Fruit fly (Drosophila melanogaster) whole organism, wandering third instar larva: ENCODE measurements around the gene CG13053.
A peak's percentile ranks its signal among the peaks of the same experiment; 100 is the strongest.

Experiments used
- Abd-B ChIP-seq: fragments of >200 bp; optimal IDR thresholded peaks from 2 replicates; lab custom pipeline; 2017; ENCODE audit warnings: missing biosample characterization, missing genetic modification characterization
- CG32264 ChIP-seq: fragments of 200-800 bp; sonication (Bioruptor generic); optimal IDR thresholded peaks from 2 replicates; lab custom pipeline; 2016; ENCODE audit warnings: missing biosample characterization, missing genetic modification characterization
- CrebA ChIP-seq: fragments of 200-800 bp; sonication (Bioruptor generic); optimal IDR thresholded peaks from 2 replicates; lab custom pipeline; 2016; ENCODE audit warnings: missing biosample characterization, mild to moderate bottlenecking, missing genetic modification characterization, borderline replicate concordance
- Dfd ChIP-seq: fragments of >200 bp; optimal IDR thresholded peaks from 2 replicates; lab custom pipeline; 2017; ENCODE audit warnings: missing biosample characterization, missing genetic modification characterization
- Dif ChIP-seq: fragments of 200-275, 200-300 bp; sonication (Bioruptor generic); optimal IDR thresholded peaks from 2 replicates; lab custom pipeline; 2018; ENCODE audit warnings: missing biosample characterization, missing genetic modification characterization; ENCODE audit not compliant: partially characterized antibody
- GATAd ChIP-seq: sonication (Bioruptor generic); optimal IDR thresholded peaks from 2 replicates; lab custom pipeline; 2016; ENCODE audit warnings: missing biosample characterization, missing genetic modification characterization
- HLH106 ChIP-seq: fragments of 200-800 bp; optimal IDR thresholded peaks from 3 replicates; lab custom pipeline; 2019; ENCODE audit warnings: missing biosample characterization, mild to moderate bottlenecking, missing genetic modification characterization, moderate library complexity
- Hnf4 ChIP-seq: fragments of 200-800 bp; sonication (Bioruptor generic); optimal IDR thresholded peaks from 2 replicates; lab custom pipeline; 2016; ENCODE audit warnings: missing biosample characterization, mild to moderate bottlenecking, missing genetic modification characterization
- Hr78 ChIP-seq: fragments of >200 bp; optimal IDR thresholded peaks from 2 replicates; lab custom pipeline; 2017; ENCODE audit warnings: missing biosample characterization, missing genetic modification characterization
- Jra ChIP-seq: sonication (Bioruptor generic); optimal IDR thresholded peaks from 2 replicates; lab custom pipeline; 2016; ENCODE audit warnings: missing biosample characterization, missing genetic modification characterization
- Mio ChIP-seq: sonication (Bioruptor generic); optimal IDR thresholded peaks from 2 replicates; lab custom pipeline; 2016; ENCODE audit warnings: missing biosample characterization, missing genetic modification characterization
- Myc ChIP-seq: fragments of >200 bp; optimal IDR thresholded peaks from 2 replicates; lab custom pipeline; 2017
- N ChIP-seq: fragments of >200 bp; optimal IDR thresholded peaks from 2 replicates; lab custom pipeline; 2018; ENCODE audit warnings: missing biosample characterization, missing external identifiers, missing genetic modification characterization
- OdsH ChIP-seq: fragments of 200-800 bp; sonication (Bioruptor generic); optimal IDR thresholded peaks from 2 replicates; lab custom pipeline; 2016; ENCODE audit warnings: missing biosample characterization, mild to moderate bottlenecking, missing genetic modification characterization
- Rel ChIP-seq, 2 experiments: fragments of 200-800 bp; sonication (Bioruptor generic) in 1 of 2; optimal IDR thresholded peaks; 2 replicates in 1 of 2; 3 replicates in 1 of 2; lab custom pipeline; 2016 to 2019; ENCODE audit warnings: mild to moderate bottlenecking in 2 of 2, missing biosample characterization in 2 of 2, missing genetic modification characterization in 2 of 2, moderate library complexity in 1 of 2
- Sp1 ChIP-seq: fragments of 200-800 bp; sonication (Bioruptor generic); optimal IDR thresholded peaks from 3 replicates; lab custom pipeline; 2019; ENCODE audit warnings: missing biosample characterization, mild to moderate bottlenecking, missing genetic modification characterization, moderate library complexity
- Vsx2 ChIP-seq: fragments of 200-300, 225-300 bp; sonication (Bioruptor generic); optimal IDR thresholded peaks from 2 replicates; lab custom pipeline; 2018; ENCODE audit warnings: missing biosample characterization, missing genetic modification characterization; ENCODE audit not compliant: partially characterized antibody
- br ChIP-seq: fragments of 200-800 bp; sonication (Bioruptor generic); optimal IDR thresholded peaks from 2 replicates; lab custom pipeline; 2016; ENCODE audit warnings: missing biosample characterization, missing genetic modification characterization
- brk ChIP-seq: fragments of 200-800 bp; sonication (Bioruptor generic); optimal IDR thresholded peaks from 2 replicates; lab custom pipeline; 2016; ENCODE audit warnings: missing biosample characterization, mild to moderate bottlenecking, missing genetic modification characterization
- dl ChIP-seq, 2 experiments: fragments of 175-275, 200-275 bp in 1 of 2; fragments of 200-275 bp in 1 of 2; sonication (Bioruptor generic); optimal IDR thresholded peaks; lab custom pipeline; 2018; ENCODE audit warnings: mild to moderate bottlenecking in 2 of 2, missing biosample characterization in 2 of 2, missing genetic modification characterization in 2 of 2, moderate library complexity in 2 of 2; ENCODE audit not compliant: partially characterized antibody in 2 of 2, insufficient read depth in 1 of 2
- dmrt93B ChIP-seq: fragments of 200-800 bp; sonication (Bioruptor generic); optimal IDR thresholded peaks from 2 replicates; lab custom pipeline; 2018; ENCODE audit warnings: missing biosample characterization, mild to moderate bottlenecking, missing genetic modification characterization
- dsf ChIP-seq: sonication (Bioruptor generic); optimal IDR thresholded peaks from 2 replicates; lab custom pipeline; 2016; ENCODE audit warnings: missing biosample characterization, missing genetic modification characterization, borderline replicate concordance
- ey ChIP-seq: fragments of 200-800 bp; sonication (Bioruptor generic); optimal IDR thresholded peaks from 2 replicates; lab custom pipeline; 2016; ENCODE audit warnings: missing biosample characterization, missing genetic modification characterization
- foxo ChIP-seq, 2 experiments: fragments of 200-800 bp; sonication (Bioruptor generic); optimal IDR thresholded peaks; 2 replicates in 1 of 2; 3 replicates in 1 of 2; lab custom pipeline; 2016 to 2017; ENCODE audit warnings: missing biosample characterization in 2 of 2, missing genetic modification characterization in 2 of 2
- jim ChIP-seq: fragments of 175-275, 200-325 bp; sonication (Bioruptor generic); optimal IDR thresholded peaks from 2 replicates; lab custom pipeline; 2016; ENCODE audit warnings: missing biosample characterization, mild to moderate bottlenecking, missing genetic modification characterization
- lola ChIP-seq: fragments of >200 bp; optimal IDR thresholded peaks from 2 replicates; lab custom pipeline; 2017; ENCODE audit warnings: missing biosample characterization, missing genetic modification characterization
- pan ChIP-seq: fragments of >200 bp; optimal IDR thresholded peaks from 2 replicates; lab custom pipeline; 2017
- psq ChIP-seq: fragments of 200-800 bp; sonication (Bioruptor generic); optimal IDR thresholded peaks from 3 replicates; lab custom pipeline; 2017; ENCODE audit warnings: missing biosample characterization, mild to moderate bottlenecking, missing genetic modification characterization, moderate library complexity
- sage ChIP-seq: fragments of 200-800 bp; sonication (Bioruptor generic); optimal IDR thresholded peaks from 2 replicates; lab custom pipeline; 2016; ENCODE audit warnings: missing biosample characterization, mild to moderate bottlenecking, missing genetic modification characterization
- sv ChIP-seq: fragments of 200-800 bp; sonication (Bioruptor generic); optimal IDR thresholded peaks from 3 replicates; lab custom pipeline; 2016; ENCODE audit warnings: missing biosample characterization, missing genetic modification characterization
- woc ChIP-seq: sonication (Bioruptor generic); optimal IDR thresholded peaks from 2 replicates; lab custom pipeline; 2016; ENCODE audit warnings: missing biosample characterization, mild to moderate bottlenecking, missing genetic modification characterization

CG13053 gene

DNA sequence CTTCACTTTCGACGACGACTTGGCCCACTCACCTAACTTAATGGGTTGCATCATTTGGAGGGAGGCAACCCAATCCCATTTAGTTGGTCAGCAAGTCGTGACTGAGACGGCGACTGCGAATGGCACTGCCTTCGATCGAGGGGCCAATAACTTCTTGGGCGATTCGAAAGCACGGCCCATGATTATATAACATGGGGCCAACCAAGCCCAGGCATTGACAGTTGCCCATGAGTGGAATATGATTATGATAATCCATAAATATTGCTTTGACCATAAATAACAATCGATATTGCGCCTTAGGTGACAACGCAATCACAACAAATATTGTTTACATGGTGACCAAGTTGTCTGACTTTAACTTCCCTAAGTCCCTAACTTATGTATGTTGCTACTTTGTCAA is 24.3 kb upstream of the CG13053 start, which contains the start of gene CG13048:
Gene CG13048 (minus strand): TSS at position 101 of the 400 bp plus-strand sequence.
- no peak for TF ChIP-seq Mio
- no peak for TF ChIP-seq ey
- no peak for TF ChIP-seq Hnf4
- no peak for TF ChIP-seq Abd-B (GFP tag; lab: Kevin White, UChicago)
- no peak for TF ChIP-seq psq
- TF ChIP-seq, all 38 proteins: peak for 0

DNA sequence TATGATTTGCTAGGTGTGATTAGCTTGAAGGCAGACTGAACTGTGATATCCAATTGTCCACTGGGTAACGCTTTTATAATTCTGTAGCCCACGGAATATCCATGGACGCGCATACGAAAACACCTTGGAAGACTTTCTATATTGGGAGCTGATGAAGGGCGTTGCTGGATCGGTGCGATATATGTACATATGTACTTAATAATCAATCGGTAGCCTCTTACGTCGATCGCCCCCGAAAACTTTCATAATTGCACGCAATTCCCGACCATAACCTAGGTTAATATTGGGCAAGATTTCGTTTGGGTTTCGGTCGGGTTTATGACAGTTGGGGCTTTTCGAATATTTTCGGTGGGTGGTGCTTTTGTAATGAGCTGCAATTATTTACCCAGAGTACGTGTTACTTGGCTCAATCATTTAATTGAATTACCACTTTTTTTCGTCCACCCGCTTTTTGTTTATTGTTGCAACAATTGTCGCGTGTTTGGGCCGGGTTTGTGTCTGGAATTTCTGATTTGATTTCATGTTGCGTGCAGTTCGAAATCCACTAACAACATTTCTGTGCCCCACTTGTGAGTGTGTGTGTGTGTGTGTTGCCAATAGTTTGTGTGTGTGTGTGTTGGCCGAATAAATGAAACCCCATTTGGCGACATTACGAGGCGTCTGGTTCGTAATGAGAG is 22.5 kb upstream of the CG13053 start, which contains the start of gene CG13049:
Gene CG13049 (minus strand): TSS at position 51 of the 677 bp plus-strand sequence.
- peak; percentile 80 for TF ChIP-seq Dfd (GFP tag; lab: Kevin White, UChicago)
- no peak for TF ChIP-seq brk (GFP tag; lab: Kevin White, UChicago)
- TF ChIP-seq sv (GFP tag; lab: Kevin White, UChicago), result no peak
- no peak for TF ChIP-seq dsf (GFP tag; lab: Kevin White, UChicago)
- no peak for TF ChIP-seq pan (lab: Kevin White, UChicago)
- TF ChIP-seq OdsH (GFP tag; lab: Kevin White, UChicago), result no peak
- TF ChIP-seq Hnf4, result no peak

DNA sequence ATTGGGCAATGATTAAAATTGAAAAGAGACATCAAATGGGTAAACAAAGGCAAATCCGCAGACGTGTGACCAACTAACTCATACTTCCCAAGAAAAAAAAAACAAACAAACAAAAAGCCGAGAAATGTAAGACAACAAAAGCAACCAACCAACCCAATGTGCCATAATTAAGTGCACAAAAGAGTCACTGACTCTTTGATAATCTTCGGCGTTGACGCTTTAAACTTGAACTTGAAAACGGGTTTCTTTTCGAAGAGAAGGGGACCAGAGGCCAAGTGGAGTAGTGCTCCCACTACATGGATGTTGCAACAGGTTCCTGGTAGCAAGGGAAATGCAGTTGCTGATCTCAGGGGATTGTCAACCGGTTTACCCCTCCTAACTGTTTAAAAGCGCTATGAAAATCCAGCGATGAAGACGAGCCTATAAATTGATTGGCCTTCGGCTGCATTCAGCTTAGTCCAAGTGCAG is 20.5 kb upstream of the CG13053 start, which contains the start of gene CG13064:
Gene CG13064 (plus strand): TSS at position 418 of the 468 bp plus-strand sequence.
- TF ChIP-seq Vsx2 (peak; percentile 70), jim (no peak), Hnf4 (no peak), dl (GFP tag; optimal IDR thresholded peaks at IDR 0.05; lab: Kevin White, UChicago; ENCODE audit: insufficient read depth in 1 of 2, partially characterized antibody in 2 of 2) (no peak), woc (GFP tag; lab: Kevin White, UChicago) (no peak), psq (no peak), Dfd (GFP tag; lab: Kevin White, UChicago) (no peak), OdsH (GFP tag; lab: Kevin White, UChicago) (no peak)

DNA sequence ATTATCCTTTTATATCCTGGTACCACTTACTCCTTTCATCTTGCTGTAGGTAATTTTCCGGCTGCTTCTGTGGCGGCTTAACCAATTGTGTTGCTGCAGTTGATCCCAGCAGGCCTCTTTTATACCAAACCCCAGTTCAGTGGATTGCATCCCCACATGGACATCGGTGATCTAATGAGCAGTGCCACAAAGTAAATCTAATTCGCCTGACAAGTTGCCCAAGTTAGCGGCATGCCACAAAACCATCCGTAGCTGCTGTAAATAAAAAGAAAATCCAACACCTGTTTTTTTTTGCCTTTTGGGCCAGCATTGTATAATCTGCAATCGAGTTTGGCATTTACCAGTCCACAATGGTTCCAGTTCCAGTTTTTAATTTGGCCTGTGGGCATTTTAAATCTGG is 19.6 kb upstream of the CG13053 start, which contains the start of gene CG13050:
Gene CG13050 (minus strand): TSS at position 101 of the 400 bp plus-strand sequence.
- TF ChIP-seq brk (GFP tag; lab: Kevin White, UChicago), result no peak
- TF ChIP-seq foxo (GFP tag; optimal IDR thresholded peaks at IDR 0.05; lab: Kevin White, UChicago), result no peak
- TF ChIP-seq HLH106 (tag; lab: Kevin White, UChicago), result no peak
- TF ChIP-seq Rel (GFP tag; optimal IDR thresholded peaks at IDR 0.05; lab: Kevin White, UChicago), result no peak
- no peak for TF ChIP-seq Rel (tag; optimal IDR thresholded peaks at IDR 0.05; lab: Kevin White, UChicago)
- no peak for TF ChIP-seq sage (GFP tag; lab: Kevin White, UChicago)
- TF ChIP-seq Jra (GFP tag; lab: Kevin White, UChicago), result no peak
- TF ChIP-seq lola (GFP tag; lab: Kevin White, UChicago), result no peak
- no peak for TF ChIP-seq CG32264 (GFP tag; lab: Kevin White, UChicago)
- no peak for TF ChIP-seq Hnf4
- no peak for TF ChIP-seq jim
- TF ChIP-seq woc (GFP tag; lab: Kevin White, UChicago), result no peak
- TF ChIP-seq dmrt93B (GFP tag; lab: Kevin White, UChicago), result no peak
- TF ChIP-seq CrebA (GFP tag; lab: Kevin White, UChicago), result no peak
- no peak for TF ChIP-seq Myc
- no peak for TF ChIP-seq Vsx2
- TF ChIP-seq, all 38 proteins: peak for 0

DNA sequence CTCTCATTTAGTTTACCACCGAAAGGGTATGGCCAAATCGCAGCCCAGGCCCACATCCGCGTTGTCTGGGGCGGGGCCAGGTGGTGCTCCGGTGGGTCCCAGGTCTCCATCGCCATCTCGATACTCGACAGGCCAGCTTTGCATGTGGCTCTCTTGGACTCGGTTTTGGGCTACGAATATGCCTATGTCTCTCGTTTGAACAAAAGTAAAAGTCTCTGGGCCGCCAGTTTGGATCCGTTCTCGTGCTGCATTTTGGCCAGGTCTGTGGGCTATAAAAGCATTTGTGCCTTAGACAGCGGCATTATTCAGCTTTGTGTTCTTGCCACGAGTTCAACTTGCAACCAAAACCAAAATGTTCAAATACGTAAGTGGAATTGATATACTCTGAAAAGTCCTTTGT is 17.6 kb upstream of the CG13053 start, which contains the start of gene CG13065:
Gene CG13065 (plus strand): TSS at position 301 of the 400 bp plus-strand sequence.
- no peak for TF ChIP-seq brk (GFP tag; lab: Kevin White, UChicago)
- TF ChIP-seq, all 38 proteins: peak for 0

DNA sequence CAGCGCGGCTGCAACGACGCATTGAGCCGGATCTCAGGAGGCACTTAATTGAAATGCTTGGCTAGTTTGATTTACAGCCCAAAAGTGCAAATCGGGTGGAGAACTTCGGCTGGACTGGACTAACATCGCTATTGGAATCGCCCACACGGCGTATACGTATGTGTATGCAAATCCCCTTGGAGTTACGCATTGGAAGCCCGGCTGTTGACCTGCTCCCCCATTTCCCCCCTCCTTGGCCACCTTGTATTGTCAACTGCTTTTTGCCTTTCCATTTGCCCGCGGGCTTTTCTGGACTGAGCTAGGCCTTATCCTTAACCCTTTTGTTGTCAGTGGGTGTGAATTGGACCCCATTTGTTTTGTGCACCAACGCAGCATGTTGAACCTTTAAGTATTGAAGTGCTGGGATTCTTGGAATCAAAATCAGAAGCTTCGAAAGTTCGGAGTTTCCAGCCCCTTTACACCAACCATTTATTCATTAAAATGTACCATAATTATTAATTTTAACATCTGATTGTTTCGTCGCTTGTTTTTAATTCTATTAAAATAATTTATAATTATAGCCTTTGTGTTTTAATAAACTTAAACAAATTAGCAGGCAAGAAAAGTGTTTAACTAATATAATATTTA is 16.0 kb upstream of the CG13053 start:
- no peak for TF ChIP-seq Abd-B (GFP tag; lab: Kevin White, UChicago)
- no peak for TF ChIP-seq foxo (GFP tag; optimal IDR thresholded peaks at IDR 0.05; lab: Kevin White, UChicago)
- no peak for TF ChIP-seq HLH106 (tag; lab: Kevin White, UChicago)
- TF ChIP-seq Myc, result no peak
- no peak for TF ChIP-seq OdsH (GFP tag; lab: Kevin White, UChicago)
- no peak for TF ChIP-seq N (GFP tag; lab: Kevin White, UChicago)
- TF ChIP-seq pan (lab: Kevin White, UChicago), result no peak
- TF ChIP-seq br (GFP tag; lab: Kevin White, UChicago), result no peak
- TF ChIP-seq sage (GFP tag; lab: Kevin White, UChicago), result no peak
- no peak for TF ChIP-seq ey
- no peak for TF ChIP-seq Hr78
- no peak for TF ChIP-seq GATAd (GFP tag; lab: Kevin White, UChicago)
- TF ChIP-seq Dfd (GFP tag; lab: Kevin White, UChicago), result no peak
- TF ChIP-seq woc (GFP tag; lab: Kevin White, UChicago), result no peak
- no peak for TF ChIP-seq Sp1 (GFP tag; lab: Kevin White, UChicago)
- no peak for TF ChIP-seq Rel (GFP tag; optimal IDR thresholded peaks at IDR 0.05; lab: Kevin White, UChicago)
- TF ChIP-seq Rel (tag; optimal IDR thresholded peaks at IDR 0.05; lab: Kevin White, UChicago), result no peak
- TF ChIP-seq Dif, result no peak
- TF ChIP-seq psq, result no peak
